Fruit fly (Drosophila melanogaster) whole organism, embryonic: ENCODE results near the gene MAPk-Ak2.

Experiments
- Antp ChIP-seq: fragments of 200-800 bp; sonication (Bioruptor generic); optimal IDR thresholded peaks from 3 replicates; lab custom pipeline; 2016; ENCODE audit warnings: missing biosample characterization, missing genetic modification characterization
- CG10543 ChIP-seq: fragments of 200-800 bp; sonication (Bioruptor generic); optimal IDR thresholded peaks from 3 replicates; lab custom pipeline; 2017; ENCODE audit warnings: missing biosample characterization, mild to moderate bottlenecking, missing genetic modification characterization, moderate library complexity
- CG10979 ChIP-seq: fragments of 200-800 bp; sonication (Bioruptor generic); optimal IDR thresholded peaks from 2 replicates; lab custom pipeline; 2018; ENCODE audit warnings: missing biosample characterization, mild to moderate bottlenecking, missing genetic modification characterization, moderate library complexity
- CG11398 ChIP-seq: fragments of 200-800 bp; sonication (Bioruptor generic); optimal IDR thresholded peaks from 2 replicates; lab custom pipeline; 2016; ENCODE audit warnings: missing biosample characterization, missing genetic modification characterization
- CG12299 ChIP-seq: fragments of 200-800 bp; sonication (Bioruptor generic); optimal IDR thresholded peaks from 2 replicates; lab custom pipeline; 2018; ENCODE audit warnings: missing biosample characterization, mild to moderate bottlenecking, missing genetic modification characterization
- CG12769 ChIP-seq: fragments of 200-800 bp; sonication (Bioruptor generic); optimal IDR thresholded peaks from 2 replicates; lab custom pipeline; 2019; ENCODE audit warnings: missing biosample characterization, mild to moderate bottlenecking, missing genetic modification characterization, moderate library complexity
- CG14050 ChIP-seq: fragments of 200-800 bp; sonication (Bioruptor generic); IDR thresholded peaks from 3 replicates; pipeline ENCODE4 v1.3.6; 2022; ENCODE audit warnings: missing biosample characterization, missing genetic modification characterization
- CG14667 ChIP-seq: fragments of 200-800 bp; sonication (Bioruptor generic); IDR thresholded peaks from 2 replicates; pipeline ENCODE4 v1.3.6; 2022; ENCODE audit warnings: missing biosample characterization, missing genetic modification characterization
- CG1602 ChIP-seq: fragments of 200-800 bp; sonication (Bioruptor generic); optimal IDR thresholded peaks from 3 replicates; lab custom pipeline; 2016; ENCODE audit warnings: missing biosample characterization, missing genetic modification characterization
- CG17186 ChIP-seq: fragments of 200-800 bp; sonication (Bioruptor generic); optimal IDR thresholded peaks from 3 replicates; lab custom pipeline; 2017; ENCODE audit warnings: missing biosample characterization, missing genetic modification reagents, missing genetic modification characterization
- CG17568 ChIP-seq: fragments of 200-800 bp; sonication (Bioruptor generic); optimal IDR thresholded peaks from 2 replicates; lab custom pipeline; 2018; ENCODE audit warnings: missing biosample characterization, mild to moderate bottlenecking, missing genetic modification characterization, moderate library complexity
- CG17612 ChIP-seq: fragments of 200-800 bp; sonication (Bioruptor generic); IDR thresholded peaks from 2 replicates; pipeline ENCODE4 v1.3.6; 2022; ENCODE audit warnings: missing biosample characterization, missing genetic modification characterization
- CG18476 ChIP-seq: fragments of 200-800 bp; sonication (Bioruptor generic); optimal IDR thresholded peaks from 2 replicates; lab custom pipeline; 2016; ENCODE audit warnings: missing biosample characterization, mild to moderate bottlenecking, missing genetic modification characterization
- CG2712 ChIP-seq: fragments of 200-800 bp; optimal IDR thresholded peaks from 3 replicates; lab custom pipeline; 2019; ENCODE audit warnings: missing biosample characterization, mild to moderate bottlenecking, missing genetic modification characterization, moderate library complexity
- CG3281 ChIP-seq: fragments of 200-800 bp; sonication (Bioruptor generic); optimal IDR thresholded peaks from 3 replicates; lab custom pipeline; 2017; ENCODE audit warnings: missing biosample characterization, mild to moderate bottlenecking, missing genetic modification characterization
- CG33213 ChIP-seq: fragments of 200-800 bp; sonication (Bioruptor generic); optimal IDR thresholded peaks from 3 replicates; lab custom pipeline; 2016; ENCODE audit warnings: missing biosample characterization, missing genetic modification characterization
- CG3847 ChIP-seq: fragments of 200-800 bp; sonication (Bioruptor generic); IDR thresholded peaks from 2 replicates; pipeline ENCODE4 v1.3.6; 2022; ENCODE audit warnings: missing biosample characterization, missing genetic modification characterization
- CG6272 ChIP-seq: fragments of 200-800 bp; sonication (Bioruptor generic); IDR thresholded peaks from 2 replicates; pipeline ENCODE4 v1.3.6; 2022; ENCODE audit warnings: missing biosample characterization, missing genetic modification characterization
- CG6654 ChIP-seq: fragments of 200-800 bp; sonication (Bioruptor generic); optimal IDR thresholded peaks from 2 replicates; lab custom pipeline; 2017; ENCODE audit warnings: missing biosample characterization, mild to moderate bottlenecking, missing genetic modification characterization
- CG6813 ChIP-seq: fragments of 200-800 bp; sonication (Bioruptor generic); optimal IDR thresholded peaks from 2 replicates; lab custom pipeline; 2017; ENCODE audit warnings: missing biosample characterization, missing genetic modification characterization, mild to moderate bottlenecking, moderate library complexity, missing genetic modification reagents
- CG8944 ChIP-seq: fragments of 200-800 bp; sonication (Bioruptor generic); optimal IDR thresholded peaks from 3 replicates; lab custom pipeline; 2016; ENCODE audit warnings: missing biosample characterization, missing genetic modification characterization
- Chrac-16 ChIP-seq: fragments of 200-800 bp; sonication (Bioruptor generic); optimal IDR thresholded peaks from 3 replicates; lab custom pipeline; 2016; ENCODE audit warnings: missing biosample characterization, missing genetic modification characterization
- Doc2 ChIP-seq: fragments of 200-800 bp; sonication (Bioruptor generic); IDR thresholded peaks from 2 replicates; pipeline ENCODE4 v1.3.6; 2022; ENCODE audit warnings: missing biosample characterization, missing genetic modification characterization
- Myb ChIP-seq: fragments of 200-800 bp; sonication (Bioruptor generic); optimal IDR thresholded peaks from 2 replicates; lab custom pipeline; 2016; ENCODE audit warnings: missing biosample characterization, missing genetic modification characterization
- Nf-YB ChIP-seq: fragments of 200-800 bp; sonication (Bioruptor generic); optimal IDR thresholded peaks from 3 replicates; lab custom pipeline; 2019; ENCODE audit warnings: missing biosample characterization, mild to moderate bottlenecking, missing genetic modification characterization, moderate library complexity
- Rfx ChIP-seq: fragments of 200-800 bp; sonication (Bioruptor generic); IDR thresholded peaks from 2 replicates; pipeline ENCODE4 v1.3.6; 2022; ENCODE audit warnings: missing biosample characterization, missing genetic modification characterization
- Sox100B ChIP-seq: fragments of 200-800 bp; sonication (Bioruptor generic); optimal IDR thresholded peaks from 3 replicates; lab custom pipeline; 2018; ENCODE audit warnings: missing biosample characterization, mild to moderate bottlenecking, missing genetic modification characterization
- ac ChIP-seq: fragments of 200-800 bp; sonication (Bioruptor generic); optimal IDR thresholded peaks from 3 replicates; lab custom pipeline; 2017; ENCODE audit warnings: missing biosample characterization, mild to moderate bottlenecking, missing genetic modification characterization
- ap ChIP-seq: fragments of 200-800 bp; sonication (Bioruptor generic); IDR thresholded peaks from 2 replicates; pipeline ENCODE4 v1.3.6; 2022; ENCODE audit warnings: missing biosample characterization, missing genetic modification characterization
- ato ChIP-seq: fragments of 200-800 bp; sonication (Bioruptor generic); IDR thresholded peaks from 2 replicates; pipeline ENCODE4 v1.3.6; 2022; ENCODE audit warnings: missing biosample characterization, missing genetic modification characterization; ENCODE audit not compliant: partially characterized antibody
- bcd ChIP-seq: fragments of 200-800 bp; sonication (Bioruptor generic); optimal IDR thresholded peaks from 2 replicates; lab custom pipeline; 2017; ENCODE audit warnings: missing biosample characterization, mild to moderate bottlenecking, missing genetic modification characterization
- ci ChIP-seq: fragments of 200-800 bp; sonication (Bioruptor generic); IDR thresholded peaks from 3 replicates; pipeline ENCODE4 v1.3.6; 2022; ENCODE audit warnings: missing biosample characterization, missing genetic modification characterization
- da ChIP-seq: fragments of 200-800 bp; sonication (Bioruptor generic); optimal IDR thresholded peaks from 2 replicates; lab custom pipeline; 2016; ENCODE audit warnings: missing biosample characterization, missing genetic modification characterization
- dmrt99B ChIP-seq: fragments of 200-800 bp; sonication (Bioruptor generic); optimal IDR thresholded peaks from 2 replicates; lab custom pipeline; 2018; ENCODE audit warnings: missing biosample characterization, mild to moderate bottlenecking, missing genetic modification characterization, moderate library complexity
- fd96Cb ChIP-seq: fragments of 200-800 bp; sonication (Bioruptor generic); optimal IDR thresholded peaks from 2 replicates; lab custom pipeline; 2018; ENCODE audit warnings: missing biosample characterization, mild to moderate bottlenecking, missing genetic modification characterization, moderate library complexity
- gfzf ChIP-seq: fragments of 200-800 bp; sonication (Bioruptor generic); optimal IDR thresholded peaks from 2 replicates; lab custom pipeline; 2016; ENCODE audit warnings: missing biosample characterization, mild to moderate bottlenecking, missing genetic modification characterization, moderate library complexity
- hb ChIP-seq: fragments of 200-800 bp; sonication (Bioruptor generic); IDR thresholded peaks from 3 replicates; pipeline ENCODE4 v1.3.6; 2022; ENCODE audit warnings: missing biosample characterization, missing genetic modification characterization; ENCODE audit not compliant: partially characterized antibody
- mld ChIP-seq: fragments of 200-800 bp; sonication (Bioruptor generic); IDR thresholded peaks from 3 replicates; pipeline ENCODE4 v1.3.6; 2022; ENCODE audit warnings: missing biosample characterization, missing genetic modification characterization; ENCODE audit not compliant: partially characterized antibody
- nom ChIP-seq: fragments of 200-800 bp; sonication (Bioruptor generic); optimal IDR thresholded peaks from 2 replicates; lab custom pipeline; 2017; ENCODE audit warnings: missing biosample characterization, missing genetic modification characterization, mild to moderate bottlenecking, moderate library complexity, missing genetic modification reagents
- otp ChIP-seq: fragments of 200-800 bp; sonication (Bioruptor generic); IDR thresholded peaks from 3 replicates; pipeline ENCODE4, ENCODE4 v1.3.6; 2022; ENCODE audit warnings: missing biosample characterization, missing genetic modification characterization
- sens-2 ChIP-seq: fragments of 200-800 bp; sonication (Bioruptor generic); IDR thresholded peaks from 2 replicates; pipeline ENCODE4 v1.3.6; 2022; ENCODE audit warnings: missing biosample characterization, missing genetic modification characterization
- sim ChIP-seq: fragments of 200-800 bp; sonication (Bioruptor generic); IDR thresholded peaks from 2 replicates; pipeline ENCODE4 v1.3.6; 2022; ENCODE audit warnings: missing biosample characterization, missing genetic modification characterization
- ssp ChIP-seq: fragments of 200-800 bp; sonication (Bioruptor generic); IDR thresholded peaks from 2 replicates; pipeline ENCODE4 v1.3.6; 2022; ENCODE audit warnings: missing biosample characterization, missing genetic modification characterization
- tap ChIP-seq: fragments of 200-800 bp; optimal IDR thresholded peaks from 3 replicates; lab custom pipeline; 2019; ENCODE audit warnings: missing biosample characterization, mild to moderate bottlenecking, missing genetic modification characterization, moderate library complexity
- trem ChIP-seq: fragments of 200-800 bp; optimal IDR thresholded peaks from 3 replicates; lab custom pipeline; 2019; ENCODE audit warnings: missing biosample characterization, mild to moderate bottlenecking, missing genetic modification characterization, moderate library complexity
- wek ChIP-seq: fragments of 200-800 bp; sonication (Bioruptor generic); optimal IDR thresholded peaks from 3 replicates; lab custom pipeline; 2018; ENCODE audit warnings: missing biosample characterization, mild to moderate bottlenecking, missing genetic modification characterization, moderate library complexity
- zen2 ChIP-seq: fragments of 200-800 bp; sonication (Bioruptor generic); IDR thresholded peaks from 3 replicates; pipeline ENCODE4 v1.3.6; 2022; ENCODE audit warnings: missing biosample characterization, missing genetic modification characterization; ENCODE audit not compliant: partially characterized antibody

MAPk-Ak2 gene

dm6 chrX:5764001-5764892 lies at the start of gene MAPk-Ak2, which contains the start of gene CG42699 (continued):
- peak; percentile 87 for TF ChIP-seq CG33213 (GFP tag; lab: Kevin White, UChicago)
- TF ChIP-seq fd96Cb (tag; lab: Kevin White, UChicago) = peak; percentile 39
- peak; percentile 80 for TF ChIP-seq nom (GFP tag; lab: Kevin White, UChicago)
- peak; percentile 71 for TF ChIP-seq ac (GFP tag; lab: Kevin White, UChicago)
- no peak for TF ChIP-seq CG6272 (GFP tag; lab: Robert Waterston, UW)
- peak; percentile 90 for TF ChIP-seq ci (GFP tag; lab: Robert Waterston, UW)
- peak; percentile 76 for TF ChIP-seq CG3281 (GFP tag; lab: Kevin White, UChicago)
- peak; percentile 59; the same call in 1 of the 2 replicates for TF ChIP-seq CG3847 (GFP tag; lab: Robert Waterston, UW)
- TF ChIP-seq trem (tag; lab: Kevin White, UChicago) = peak; percentile 68
- peak; percentile 91 for TF ChIP-seq CG6813 (GFP tag; lab: Kevin White, UChicago)
- TF ChIP-seq ato (GFP tag; lab: Robert Waterston, UW) = peak; percentile 69
- TF ChIP-seq CG14667 = no peak
- peak; percentile 91 for TF ChIP-seq CG17568 (GFP tag; lab: Kevin White, UChicago)
- peak; percentile 72; the same call in 1 of the 2 replicates for TF ChIP-seq Rfx
- 0 out of 3 replicates have a peak, but pooled peaks have one; percentile 40 for TF ChIP-seq zen2
- 0 out of 2 replicates have a peak, but pooled peaks have one; percentile 37 for TF ChIP-seq sens-2 (GFP tag; lab: Robert Waterston, UW)
- TF ChIP-seq mld (GFP tag; lab: Robert Waterston, UW) = peak; percentile 61; the same call in 2 of the 3 replicates
- TF ChIP-seq CG10979 (tag; lab: Kevin White, UChicago) = no peak
- no peak for TF ChIP-seq Chrac-16 (GFP tag; lab: Kevin White, UChicago)
- TF ChIP-seq CG2712 (tag; lab: Kevin White, UChicago) = peak; percentile 53
- TF ChIP-seq Doc2 = no peak
- TF ChIP-seq CG1602 = peak; percentile 56
- TF ChIP-seq sim (GFP tag; lab: Robert Waterston, UW) = peak; percentile 69; the same call in 1 of the 2 replicates
- TF ChIP-seq CG6654 = no peak
- TF ChIP-seq da = peak; percentile 66
- no peak for TF ChIP-seq CG14050 (GFP tag; lab: Robert Waterston, UW)
- TF ChIP-seq otp (GFP tag; lab: Robert Waterston, UW) = peak; percentile 76; the same call in 1 of the 3 replicates
- TF ChIP-seq tap (tag; lab: Kevin White, UChicago) = peak; percentile 54
- TF ChIP-seq wek (GFP tag; lab: Kevin White, UChicago) = peak; percentile 88
- TF ChIP-seq bcd = peak; percentile 72
- TF ChIP-seq ssp (GFP tag; lab: Robert Waterston, UW) = no peak; the same call in 1 of the 2 replicates
- peak; percentile 68 for TF ChIP-seq CG8944 (GFP tag; lab: Kevin White, UChicago)
- TF ChIP-seq hb (GFP tag; lab: Robert Waterston, UW) = peak; percentile 82
- no peak for TF ChIP-seq CG17612
- peak; percentile 53 for TF ChIP-seq Antp (GFP tag; lab: Kevin White, UChicago)
- peak; percentile 88 for TF ChIP-seq CG11398 (GFP tag; lab: Kevin White, UChicago)
- peak; percentile 66 for TF ChIP-seq dmrt99B (tag; lab: Kevin White, UChicago)
- TF ChIP-seq CG12769 (tag; lab: Kevin White, UChicago) = peak; percentile 59
- TF ChIP-seq CG18476 (GFP tag; lab: Kevin White, UChicago) = peak; percentile 49
- peak; percentile 86 for TF ChIP-seq CG12299 (tag; lab: Kevin White, UChicago)
- TF ChIP-seq gfzf (GFP tag; lab: Kevin White, UChicago) = peak; percentile 84
- TF ChIP-seq CG17186 (GFP tag; lab: Kevin White, UChicago) = peak; percentile 4
- peak; percentile 45; the same call in 1 of the 2 replicates for TF ChIP-seq ap
- peak; percentile 84 for TF ChIP-seq Myb
- TF ChIP-seq Sox100B = peak; percentile 88
- TF ChIP-seq CG10543 (GFP tag; lab: Kevin White, UChicago) = peak; percentile 96
- TF ChIP-seq Nf-YB (GFP tag; lab: Kevin White, UChicago) = peak; percentile 54
